Fruit fly (Drosophila melanogaster) whole organism, embryonic: Measurements from ENCODE around the gene Hrb98DE.

Experiments used
- Aef1 ChIP-seq: fragments of 200-800 bp; sonication (Bioruptor generic); IDR thresholded peaks from 3 replicates; pipeline ENCODE4 v1.3.6; 2022; ENCODE audit warnings: missing biosample characterization, missing genetic modification characterization
- C15 ChIP-seq: fragments of 200-800 bp; sonication (Bioruptor generic); IDR thresholded peaks from 3 replicates; pipeline ENCODE4 v1.3.6; 2022; ENCODE audit warnings: missing biosample characterization, missing genetic modification characterization
- CG10267 ChIP-seq: fragments of 200-800 bp; sonication (Bioruptor generic); optimal IDR thresholded peaks from 2 replicates; lab custom pipeline; 2018; ENCODE audit warnings: missing biosample characterization, mild to moderate bottlenecking, missing genetic modification characterization, moderate library complexity
- CG10274 ChIP-seq: fragments of 200-800 bp; sonication (Bioruptor generic); optimal IDR thresholded peaks from 3 replicates; lab custom pipeline; 2017; ENCODE audit warnings: missing biosample characterization, mild to moderate bottlenecking, missing genetic modification characterization
- CG11085 ChIP-seq: fragments of 200-800 bp; sonication (Bioruptor generic); IDR thresholded peaks from 2 replicates; pipeline ENCODE4 v1.3.6; 2022; ENCODE audit warnings: missing biosample characterization, missing genetic modification characterization
- CG11398 ChIP-seq: fragments of 200-800 bp; sonication (Bioruptor generic); optimal IDR thresholded peaks from 2 replicates; lab custom pipeline; 2016; ENCODE audit warnings: missing biosample characterization, missing genetic modification characterization
- CG12299 ChIP-seq: fragments of 200-800 bp; sonication (Bioruptor generic); optimal IDR thresholded peaks from 2 replicates; lab custom pipeline; 2018; ENCODE audit warnings: missing biosample characterization, mild to moderate bottlenecking, missing genetic modification characterization
- CG12391 ChIP-seq: fragments of 200-800 bp; sonication (Bioruptor generic); optimal IDR thresholded peaks from 3 replicates; lab custom pipeline; 2018; ENCODE audit warnings: missing biosample characterization, mild to moderate bottlenecking, missing genetic modification characterization, moderate library complexity
- CG12659 ChIP-seq: fragments of 200-800 bp; sonication (Bioruptor generic); optimal IDR thresholded peaks from 3 replicates; lab custom pipeline; 2017; ENCODE audit warnings: mild to moderate bottlenecking, missing biosample characterization, missing genetic modification reagents, missing genetic modification characterization
- CG14860 ChIP-seq: fragments of 200-800 bp; sonication (Bioruptor generic); IDR thresholded peaks from 3 replicates; pipeline ENCODE4 v1.3.6; 2022; ENCODE audit warnings: missing biosample characterization, missing genetic modification characterization; ENCODE audit not compliant: partially characterized antibody
- CG15269 ChIP-seq: fragments of 200-800 bp; sonication (Bioruptor generic); optimal IDR thresholded peaks from 2 replicates; lab custom pipeline; 2018; ENCODE audit warnings: missing biosample characterization, mild to moderate bottlenecking, missing genetic modification characterization, moderate library complexity
- CG15479 ChIP-seq: fragments of 200-800 bp; sonication (Bioruptor generic); optimal IDR thresholded peaks from 3 replicates; lab custom pipeline; 2019; ENCODE audit warnings: missing biosample characterization, mild to moderate bottlenecking, missing genetic modification characterization, moderate library complexity
- CG16815 ChIP-seq: fragments of 200-800 bp; sonication (Bioruptor generic); optimal IDR thresholded peaks from 3 replicates; lab custom pipeline; 2017; ENCODE audit warnings: missing biosample characterization, mild to moderate bottlenecking, missing genetic modification characterization
- CG17359 ChIP-seq: fragments of 200-800 bp; sonication (Bioruptor generic); optimal IDR thresholded peaks from 3 replicates; lab custom pipeline; 2018; ENCODE audit warnings: missing biosample characterization, mild to moderate bottlenecking, missing genetic modification characterization, moderate library complexity
- CG17361 ChIP-seq: fragments of 200-800 bp; sonication (Bioruptor generic); IDR thresholded peaks from 3 replicates; pipeline ENCODE4 v1.3.6; 2022; ENCODE audit warnings: missing biosample characterization, missing genetic modification characterization
- CG17385 ChIP-seq: fragments of 200-800 bp; sonication (Bioruptor generic); optimal IDR thresholded peaks from 3 replicates; lab custom pipeline; 2018; ENCODE audit warnings: missing biosample characterization, mild to moderate bottlenecking, missing genetic modification characterization
- CG18262 ChIP-seq: fragments of 200-800 bp; optimal IDR thresholded peaks from 3 replicates; lab custom pipeline; 2019; ENCODE audit warnings: missing biosample characterization, mild to moderate bottlenecking, missing genetic modification characterization, moderate library complexity
- CG31441 ChIP-seq: fragments of 200-800 bp; sonication (Bioruptor generic); IDR thresholded peaks from 2 replicates; pipeline ENCODE4 v1.3.6; 2022; ENCODE audit warnings: missing biosample characterization, missing genetic modification characterization
- CG4360 ChIP-seq: fragments of 200-800 bp; sonication (Bioruptor generic); IDR thresholded peaks from 2 replicates; pipeline ENCODE4 v1.3.6; 2022; ENCODE audit warnings: missing biosample characterization, missing genetic modification characterization
- CG5180 ChIP-seq: fragments of 200-800 bp; sonication (Bioruptor generic); optimal IDR thresholded peaks from 3 replicates; lab custom pipeline; 2017; ENCODE audit warnings: missing biosample characterization, missing genetic modification characterization, mild to moderate bottlenecking, moderate library complexity, missing genetic modification reagents
- CG7963 ChIP-seq: fragments of 200-800 bp; sonication (Bioruptor generic); IDR thresholded peaks from 3 replicates; pipeline ENCODE4 v1.3.6; 2022; ENCODE audit warnings: missing biosample characterization, missing genetic modification characterization; ENCODE audit not compliant: partially characterized antibody
- CG8388 ChIP-seq: fragments of 200-800 bp; sonication (Bioruptor generic); optimal IDR thresholded peaks from 2 replicates; lab custom pipeline; 2019; ENCODE audit warnings: missing biosample characterization, mild to moderate bottlenecking, missing genetic modification characterization, moderate library complexity
- CG8924 ChIP-seq: fragments of 200-800 bp; optimal IDR thresholded peaks from 3 replicates; lab custom pipeline; 2019; ENCODE audit warnings: missing biosample characterization, mild to moderate bottlenecking, missing genetic modification characterization, moderate library complexity
- D19A ChIP-seq: fragments of 200-800 bp; optimal IDR thresholded peaks from 3 replicates; lab custom pipeline; 2019; ENCODE audit warnings: missing biosample characterization, mild to moderate bottlenecking, missing genetic modification characterization, moderate library complexity
- Dll ChIP-seq: fragments of 200-800 bp; sonication (Bioruptor generic); IDR thresholded peaks from 4 replicates; pipeline ENCODE4 v1.3.6; 2022; ENCODE audit warnings: missing biosample characterization, missing genetic modification characterization; ENCODE audit not compliant: partially characterized antibody
- Ets97D ChIP-seq: fragments of 200-800 bp; sonication (Bioruptor generic); optimal IDR thresholded peaks from 3 replicates; lab custom pipeline; 2016; ENCODE audit warnings: missing biosample characterization, missing genetic modification characterization
- Hey ChIP-seq: fragments of 200-800 bp; sonication (Bioruptor generic); optimal IDR thresholded peaks from 3 replicates; lab custom pipeline; 2018; ENCODE audit warnings: missing biosample characterization, mild to moderate bottlenecking, missing genetic modification characterization
- Hmr ChIP-seq: fragments of 200-800 bp; sonication (Bioruptor generic); optimal IDR thresholded peaks from 3 replicates; lab custom pipeline; 2017; ENCODE audit warnings: mild to moderate bottlenecking, missing biosample characterization, missing genetic modification reagents, missing genetic modification characterization
- Hr78 ChIP-seq, 2 experiments: fragments of 200-800 bp in 1 of 2; fragments of >200 bp in 1 of 2; sonication (Bioruptor generic) in 1 of 2; optimal IDR thresholded peaks; 2 replicates each; lab custom pipeline; 2017 to 2019; ENCODE audit warnings: missing biosample characterization in 2 of 2, missing genetic modification characterization in 2 of 2, mild to moderate bottlenecking in 1 of 2, moderate library complexity in 1 of 2
- Hsf ChIP-seq: fragments of 200-800 bp; sonication (Bioruptor generic); optimal IDR thresholded peaks from 3 replicates; lab custom pipeline; 2016; ENCODE audit warnings: missing biosample characterization, missing genetic modification characterization
- MBD-R2 ChIP-seq: fragments of 200-800 bp; sonication (Bioruptor generic); IDR thresholded peaks from 2 replicates; pipeline ENCODE4 v1.3.6; 2022; ENCODE audit warnings: missing biosample characterization, missing genetic modification characterization
- Mes4 ChIP-seq: fragments of 200-800 bp; sonication (Bioruptor generic); optimal IDR thresholded peaks from 2 replicates; lab custom pipeline; 2016; ENCODE audit warnings: missing biosample characterization, missing genetic modification characterization
- NK7.1 ChIP-seq: fragments of 200-800 bp; sonication (Bioruptor generic); optimal IDR thresholded peaks from 3 replicates; lab custom pipeline; 2016; ENCODE audit warnings: missing biosample characterization, missing genetic modification characterization
- chm ChIP-seq: fragments of 200-800 bp; sonication (Bioruptor generic); IDR thresholded peaks from 2 replicates; pipeline ENCODE4 v1.3.6; 2022; ENCODE audit warnings: missing biosample characterization, missing genetic modification characterization
- ftz-f1 ChIP-seq: fragments of 200-800 bp; sonication (Bioruptor generic); optimal IDR thresholded peaks from 2 replicates; lab custom pipeline; 2016; ENCODE audit warnings: missing biosample characterization, missing genetic modification characterization
- hbn ChIP-seq: fragments of 200-800 bp; sonication (Bioruptor generic); IDR thresholded peaks from 2 replicates; pipeline ENCODE4 v1.3.6; 2022; ENCODE audit warnings: missing biosample characterization, missing genetic modification characterization; ENCODE audit not compliant: partially characterized antibody
- hkb ChIP-seq, 2 experiments: fragments of 200-800 bp in 1 of 2; fragments of >200 bp in 1 of 2; sonication (Bioruptor generic) in 1 of 2; IDR thresholded peaks in 1 of 2; optimal IDR thresholded peaks in 1 of 2; 2 replicates each; pipeline versions ENCODE4 v1.3.6 to Lab custom; 2017 to 2022; ENCODE audit warnings: missing biosample characterization in 1 of 2, missing genetic modification characterization in 1 of 2
- jing ChIP-seq: fragments of 200-800 bp; sonication (Bioruptor generic); optimal IDR thresholded peaks from 2 replicates; lab custom pipeline; 2018; ENCODE audit warnings: missing biosample characterization, mild to moderate bottlenecking, missing genetic modification characterization
- knrl ChIP-seq: fragments of 200-800 bp; sonication (Bioruptor generic); IDR thresholded peaks from 3 replicates; pipeline ENCODE4 v1.3.6; 2022; ENCODE audit warnings: missing biosample characterization, missing genetic modification characterization; ENCODE audit not compliant: partially characterized antibody
- nom ChIP-seq: fragments of 200-800 bp; sonication (Bioruptor generic); optimal IDR thresholded peaks from 2 replicates; lab custom pipeline; 2017; ENCODE audit warnings: missing biosample characterization, missing genetic modification characterization, mild to moderate bottlenecking, moderate library complexity, missing genetic modification reagents
- odd ChIP-seq: fragments of 200-800 bp; sonication (Bioruptor generic); optimal IDR thresholded peaks from 2 replicates; lab custom pipeline; 2017; ENCODE audit warnings: missing biosample characterization, mild to moderate bottlenecking, missing genetic modification characterization
- prd ChIP-seq, 3 experiments: fragments of >200 bp in 2 of 3; fragments of 200-800 bp in 1 of 3; sonication (Bioruptor generic) in 1 of 3; optimal IDR thresholded peaks in 2 of 3; IDR thresholded peaks in 1 of 3; 2 replicates in 2 of 3; 3 replicates in 1 of 3; pipeline versions ENCODE4 v1.3.6 to Lab custom; 2017 to 2022; ENCODE audit warnings: missing biosample characterization in 1 of 3, missing genetic modification characterization in 1 of 3
- repo ChIP-seq: fragments of 200-800 bp; sonication (Bioruptor generic); optimal IDR thresholded peaks from 2 replicates; lab custom pipeline; 2016; ENCODE audit warnings: missing biosample characterization, missing genetic modification characterization
- tgo ChIP-seq: fragments of 200-800 bp; sonication (Bioruptor generic); IDR thresholded peaks from 3 replicates; pipeline ENCODE4 v1.3.6; 2022; ENCODE audit warnings: missing biosample characterization, missing genetic modification characterization
- trh ChIP-seq: fragments of 200-800 bp; sonication (Bioruptor generic); optimal IDR thresholded peaks from 2 replicates; lab custom pipeline; 2016; ENCODE audit warnings: missing biosample characterization, missing genetic modification characterization
- vnd ChIP-seq: fragments of 200-800 bp; sonication (Bioruptor generic); IDR thresholded peaks from 3 replicates; pipeline ENCODE4 v1.3.6; 2022; ENCODE audit warnings: missing biosample characterization, missing genetic modification characterization; ENCODE audit not compliant: partially characterized antibody
- zen ChIP-seq: fragments of 200-800 bp; sonication (Bioruptor generic); optimal IDR thresholded peaks from 3 replicates; lab custom pipeline; 2018; ENCODE audit warnings: missing biosample characterization, mild to moderate bottlenecking, missing genetic modification characterization, moderate library complexity

Gene Hrb98DE

DNA sequence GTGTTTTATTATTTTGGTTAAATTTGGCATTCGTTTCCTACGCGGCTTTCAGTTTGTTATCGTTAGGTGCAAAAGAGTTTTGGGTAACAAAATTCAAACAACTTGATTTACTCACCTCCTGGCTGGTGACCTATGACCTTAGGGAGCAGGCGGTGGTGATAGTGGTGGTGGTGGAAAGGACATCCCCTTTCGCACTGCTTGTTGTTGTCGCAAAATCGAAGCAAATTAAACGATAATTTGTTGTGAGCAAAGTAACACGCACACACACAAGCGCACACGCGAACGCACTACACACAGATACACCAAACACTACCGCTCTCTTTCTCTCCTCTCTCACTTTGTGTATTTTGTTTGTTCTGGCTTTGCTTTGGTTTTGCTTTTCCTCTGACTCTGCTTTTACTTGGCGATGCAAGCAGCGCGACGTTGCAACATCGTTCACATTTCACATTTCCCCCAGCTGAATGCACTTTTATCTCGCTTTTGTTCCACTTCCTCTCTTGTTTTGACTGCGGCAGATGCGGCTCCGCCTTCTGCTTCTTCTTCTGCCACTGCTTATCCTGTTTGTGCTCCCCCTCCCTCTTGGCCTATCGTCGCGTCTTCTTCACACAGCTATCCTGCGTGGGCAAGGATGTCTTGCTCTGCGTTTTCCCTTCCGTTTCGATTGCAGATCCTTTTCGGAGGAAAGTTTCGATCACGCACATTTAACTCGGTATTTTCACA is 34.8 kb downstream of the Hrb98DE start:
- TF ChIP-seq CG15269 (tag; lab: Kevin White, UChicago) (no peak), ftz-f1 (GFP tag; lab: Kevin White, UChicago) (no peak), CG17359 (tag; lab: Kevin White, UChicago) (peak; percentile 6), Hmr (no peak), Hey (tag; lab: Kevin White, UChicago) (no peak), hbn (GFP tag; lab: Robert Waterston, UW) (no peak), CG8924 (peak; percentile 4), Aef1 (no peak), nom (peak; percentile 77), prd (optimal IDR thresholded peaks at IDR 0.05; lab: Kevin White, UChicago) (no peak), prd (GFP tag; IDR thresholded peaks at IDR 0.05; lab: Robert Waterston, UW) (no peak), CG18262 (tag; lab: Kevin White, UChicago) (peak; percentile 3), NK7.1 (GFP tag; lab: Kevin White, UChicago) (no peak), jing (GFP tag; lab: Kevin White, UChicago) (no peak), chm (GFP tag; lab: Robert Waterston, UW) (0 out of 2 replicates have a peak, but pooled peaks have one; percentile 46), CG11085 (GFP tag; lab: Robert Waterston, UW) (no peak), knrl (no peak), CG11398 (GFP tag; lab: Kevin White, UChicago) (no peak), trh (no peak), CG12391 (no peak), CG16815 (GFP tag; lab: Kevin White, UChicago) (no peak), CG10274 (GFP tag; lab: Kevin White, UChicago) (no peak), CG10267 (tag; lab: Kevin White, UChicago) (no peak), Hr78 (GFP tag; optimal IDR thresholded peaks at IDR 0.05; lab: Kevin White, UChicago) (peak in 1 of 2 experiments; percentile 71), CG31441 (no peak), repo (GFP tag; lab: Kevin White, UChicago) (no peak), CG17385 (GFP tag; lab: Kevin White, UChicago) (peak; percentile 92), CG7963 (GFP tag; lab: Robert Waterston, UW) (no peak), CG12299 (tag; lab: Kevin White, UChicago) (peak; percentile 1), hkb (optimal IDR thresholded peaks at IDR 0.05; lab: Kevin White, UChicago) (no peak), hkb (GFP tag; IDR thresholded peaks at IDR 0.05; lab: Robert Waterston, UW) (0 out of 2 replicates have a peak, but pooled peaks have one; percentile 13), CG5180 (no peak), CG8388 (GFP tag; lab: Kevin White, UChicago) (no peak), tgo (GFP tag; lab: Robert Waterston, UW) (no peak), CG17361 (GFP tag; lab: Robert Waterston, UW) (no peak), zen (tag; lab: Kevin White, UChicago) (no peak), MBD-R2 (GFP tag; lab: Robert Waterston, UW) (no peak), Dll (GFP tag; lab: Robert Waterston, UW) (0 out of 4 replicates have a peak, but pooled peaks have one; percentile 34), CG15479 (GFP tag; lab: Kevin White, UChicago) (peak; percentile 82), odd (GFP tag; lab: Kevin White, UChicago) (peak; percentile 3), CG14860 (GFP tag; lab: Robert Waterston, UW) (no peak), Hsf (GFP tag; lab: Kevin White, UChicago) (no peak), Mes4 (no peak), CG4360 (GFP tag; lab: Robert Waterston, UW) (peak; percentile 69), vnd (0 out of 3 replicates have a peak, but pooled peaks have one; percentile 13), Ets97D (GFP tag; lab: Kevin White, UChicago) (no peak), C15 (GFP tag; lab: Robert Waterston, UW) (no peak), D19A (peak; percentile 44), CG12659 (GFP tag; lab: Kevin White, UChicago) (peak; percentile 47)
